Fruit fly (Drosophila melanogaster) whole organism, embryonic: ENCODE data around the gene CG46427.

Experiments
- B-H2 ChIP-seq: fragments of 200-800 bp; sonication (Bioruptor generic); optimal IDR thresholded peaks from 2 replicates; lab custom pipeline; 2018; ENCODE audit warnings: missing biosample characterization, mild to moderate bottlenecking, missing genetic modification characterization
- Bgb ChIP-seq: fragments of 200-800 bp; sonication (Bioruptor generic); IDR thresholded peaks from 2 replicates; pipeline ENCODE4 v1.3.6; 2022; ENCODE audit warnings: missing biosample characterization, missing genetic modification characterization; ENCODE audit not compliant: partially characterized antibody
- CG11093 ChIP-seq: fragments of 200-800 bp; sonication (Bioruptor generic); IDR thresholded peaks from 3 replicates; pipeline ENCODE4 v1.3.6; 2022; ENCODE audit warnings: missing biosample characterization, missing genetic modification characterization
- CG12104 ChIP-seq: fragments of 200-800 bp; sonication (Bioruptor generic); optimal IDR thresholded peaks from 3 replicates; lab custom pipeline; 2016; ENCODE audit warnings: missing biosample characterization, missing genetic modification characterization
- CG13287 ChIP-seq: fragments of 200-800 bp; sonication (Bioruptor generic); IDR thresholded peaks from 2 replicates; pipeline ENCODE4 v1.3.6; 2022; ENCODE audit warnings: missing biosample characterization, missing genetic modification characterization; ENCODE audit not compliant: partially characterized antibody
- CG13894 ChIP-seq: fragments of 200-800 bp; sonication (Bioruptor generic); optimal IDR thresholded peaks from 3 replicates; lab custom pipeline; 2018; ENCODE audit warnings: missing biosample characterization, mild to moderate bottlenecking, missing genetic modification characterization, moderate library complexity
- CG17612 ChIP-seq: fragments of 200-800 bp; sonication (Bioruptor generic); IDR thresholded peaks from 2 replicates; pipeline ENCODE4 v1.3.6; 2022; ENCODE audit warnings: missing biosample characterization, missing genetic modification characterization
- CG32532 ChIP-seq: fragments of 200-800 bp; sonication (Bioruptor generic); IDR thresholded peaks from 2 replicates; pipeline ENCODE4 v1.3.6; 2022; ENCODE audit warnings: missing biosample characterization, missing genetic modification characterization
- CG34376 ChIP-seq: fragments of 200-800 bp; sonication (Bioruptor generic); optimal IDR thresholded peaks from 2 replicates; lab custom pipeline; 2018; ENCODE audit warnings: missing biosample characterization, mild to moderate bottlenecking, missing genetic modification characterization
- CG34422 ChIP-seq: fragments of 200-800 bp; sonication (Bioruptor generic); IDR thresholded peaks from 3 replicates; pipeline ENCODE4 v1.3.6; 2022; ENCODE audit warnings: missing biosample characterization, missing genetic modification characterization
- CG4404 ChIP-seq: fragments of 200-800 bp; sonication (Bioruptor generic); IDR thresholded peaks from 2 replicates; pipeline ENCODE4 v1.3.6; 2022; ENCODE audit warnings: missing biosample characterization, missing genetic modification characterization
- CG7372 ChIP-seq: fragments of 200-800 bp; sonication (Bioruptor generic); IDR thresholded peaks from 2 replicates; pipeline ENCODE4 v1.3.6; 2022; ENCODE audit warnings: missing biosample characterization, missing genetic modification characterization
- CG7987 ChIP-seq: fragments of 200-800 bp; sonication (Bioruptor generic); optimal IDR thresholded peaks from 2 replicates; lab custom pipeline; 2018; ENCODE audit warnings: missing biosample characterization, mild to moderate bottlenecking, missing genetic modification characterization, moderate library complexity
- CG8089 ChIP-seq: fragments of 200-800 bp; sonication (Bioruptor generic); optimal IDR thresholded peaks from 3 replicates; lab custom pipeline; 2016; ENCODE audit warnings: missing biosample characterization, missing genetic modification characterization
- CG8290 ChIP-seq, 3 experiments: fragments of 200-800 bp; sonication (Bioruptor generic); optimal IDR thresholded peaks; 2 replicates each; lab custom pipeline; 2016 to 2019; ENCODE audit warnings: missing biosample characterization in 3 of 3, missing genetic modification characterization in 3 of 3, mild to moderate bottlenecking in 2 of 3, moderate library complexity in 1 of 3
- CkIIα-i1 ChIP-seq: fragments of 200-800 bp; sonication (Bioruptor generic); IDR thresholded peaks from 2 replicates; pipeline ENCODE4 v1.3.6; 2022; ENCODE audit warnings: missing biosample characterization, missing genetic modification characterization
- Deaf1 ChIP-seq: fragments of 200-800 bp; optimal IDR thresholded peaks from 3 replicates; lab custom pipeline; 2019; ENCODE audit warnings: missing biosample characterization, mild to moderate bottlenecking, missing genetic modification characterization, moderate library complexity
- Dll ChIP-seq: fragments of 200-800 bp; sonication (Bioruptor generic); IDR thresholded peaks from 4 replicates; pipeline ENCODE4 v1.3.6; 2022; ENCODE audit warnings: missing biosample characterization, missing genetic modification characterization; ENCODE audit not compliant: partially characterized antibody
- Ets65A ChIP-seq: fragments of 200-800 bp; sonication (Bioruptor generic); peaks from one replicate; lab custom pipeline; 2016; ENCODE audit warnings: missing biosample characterization, missing genetic modification characterization
- GATAe ChIP-seq: fragments of 200-800 bp; sonication (Bioruptor generic); conservative IDR thresholded peaks from 2 replicates; pipeline ENCODE4 v1.3.6; 2022; ENCODE audit warnings: missing biosample characterization, missing genetic modification characterization
- Gug ChIP-seq: fragments of 200-800 bp; sonication (Bioruptor generic); IDR thresholded peaks from 4 replicates; pipeline ENCODE4 v1.3.6; 2022; ENCODE audit warnings: missing biosample characterization, missing genetic modification characterization
- HLH4C ChIP-seq: fragments of 200-800 bp; sonication (Bioruptor generic); IDR thresholded peaks from 3 replicates; pipeline ENCODE4 v1.3.6; 2022; ENCODE audit warnings: missing biosample characterization, missing genetic modification characterization; ENCODE audit not compliant: partially characterized antibody
- Hr78 ChIP-seq, 2 experiments: fragments of 200-800 bp in 1 of 2; fragments of >200 bp in 1 of 2; sonication (Bioruptor generic) in 1 of 2; optimal IDR thresholded peaks; 2 replicates each; lab custom pipeline; 2017 to 2019; ENCODE audit warnings: missing biosample characterization in 2 of 2, missing genetic modification characterization in 2 of 2, mild to moderate bottlenecking in 1 of 2, moderate library complexity in 1 of 2
- Mrtf ChIP-seq: fragments of 200-800 bp; sonication (Bioruptor generic); IDR thresholded peaks from 3 replicates; pipeline ENCODE4 v1.3.6; 2022; ENCODE audit warnings: missing biosample characterization, missing genetic modification characterization
- Nf-YA ChIP-seq: fragments of 200-800 bp; sonication (Bioruptor generic); IDR thresholded peaks from 2 replicates; pipeline ENCODE4 v1.3.6; 2022; ENCODE audit warnings: missing biosample characterization, missing genetic modification characterization
- Scr ChIP-seq: fragments of 200-800 bp; sonication (Bioruptor generic); IDR thresholded peaks from 2 replicates; pipeline ENCODE4 v1.3.6; 2022; ENCODE audit warnings: missing biosample characterization, missing genetic modification characterization; ENCODE audit not compliant: partially characterized antibody
- abd-A ChIP-seq: fragments of 200-800 bp; sonication (Bioruptor generic); optimal IDR thresholded peaks from 3 replicates; lab custom pipeline; 2019; ENCODE audit warnings: missing biosample characterization, mild to moderate bottlenecking, missing genetic modification characterization, moderate library complexity
- bbx ChIP-seq: fragments of 200-800 bp; sonication (Bioruptor generic); IDR thresholded peaks from 2 replicates; pipeline ENCODE4 v1.3.6; 2022; ENCODE audit warnings: missing biosample characterization, missing genetic modification characterization; ENCODE audit not compliant: partially characterized antibody
- cg ChIP-seq: fragments of 200-800 bp; sonication (Bioruptor generic); optimal IDR thresholded peaks from 3 replicates; lab custom pipeline; 2019; ENCODE audit warnings: missing biosample characterization, mild to moderate bottlenecking, missing genetic modification characterization, moderate library complexity
- chinmo ChIP-seq: fragments of 200-800 bp; sonication (Bioruptor generic); IDR thresholded peaks from 4 replicates; pipeline ENCODE4 v1.3.6; 2022; ENCODE audit warnings: missing biosample characterization, missing genetic modification characterization; ENCODE audit not compliant: partially characterized antibody
- corto ChIP-seq: fragments of 200-800 bp; sonication (Bioruptor generic); optimal IDR thresholded peaks from 2 replicates; lab custom pipeline; 2016; ENCODE audit warnings: missing biosample characterization, mild to moderate bottlenecking, missing genetic modification characterization, moderate library complexity
- crol ChIP-seq: fragments of 200-800 bp; sonication (Bioruptor generic); IDR thresholded peaks from 2 replicates; pipeline ENCODE4 v1.3.6; 2022; ENCODE audit warnings: missing biosample characterization, missing genetic modification characterization
- exex ChIP-seq: fragments of 200-800 bp; sonication (Bioruptor generic); optimal IDR thresholded peaks from 4 replicates; lab custom pipeline; 2018; ENCODE audit warnings: missing biosample characterization, mild to moderate bottlenecking, missing genetic modification characterization, moderate library complexity
- eyg ChIP-seq: fragments of 200-800 bp; sonication (Bioruptor generic); optimal IDR thresholded peaks from 3 replicates; lab custom pipeline; 2016; ENCODE audit warnings: missing biosample characterization, missing genetic modification characterization
- ftz-f1 ChIP-seq: fragments of 200-800 bp; sonication (Bioruptor generic); optimal IDR thresholded peaks from 2 replicates; lab custom pipeline; 2016; ENCODE audit warnings: missing biosample characterization, missing genetic modification characterization
- grn ChIP-seq: fragments of 200-800 bp; sonication (Bioruptor generic); optimal IDR thresholded peaks from 3 replicates; lab custom pipeline; 2017; ENCODE audit warnings: missing biosample characterization, missing genetic modification characterization
- gsb-n ChIP-seq: fragments of 200-800 bp; sonication (Bioruptor generic); optimal IDR thresholded peaks from 3 replicates; lab custom pipeline; 2018; ENCODE audit warnings: missing biosample characterization, mild to moderate bottlenecking, missing genetic modification characterization
- hth ChIP-seq: fragments of >200 bp; optimal IDR thresholded peaks from 2 replicates; lab custom pipeline; 2017; ENCODE audit warnings: inconsistent platforms
- rib ChIP-seq: fragments of 200-800 bp; sonication (Bioruptor generic); IDR thresholded peaks from 2 replicates; pipeline ENCODE4 v1.3.6; 2022; ENCODE audit warnings: missing biosample characterization, missing genetic modification characterization
- sd ChIP-seq: fragments of 200-800 bp; sonication (Bioruptor generic); optimal IDR thresholded peaks from 3 replicates; lab custom pipeline; 2018; ENCODE audit warnings: missing biosample characterization, mild to moderate bottlenecking, missing genetic modification characterization, moderate library complexity
- sens ChIP-seq: fragments of 200-800 bp; sonication (Bioruptor generic); peaks from one replicate; lab custom pipeline; 2016; ENCODE audit warnings: missing biosample characterization, missing genetic modification characterization
- shn ChIP-seq: fragments of 200-800 bp; sonication (Bioruptor generic); optimal IDR thresholded peaks from 3 replicates; lab custom pipeline; 2016; ENCODE audit warnings: missing biosample characterization, missing genetic modification characterization
- sug ChIP-seq: fragments of 200-800 bp; optimal IDR thresholded peaks from 2 replicates; lab custom pipeline; 2019; ENCODE audit warnings: missing biosample characterization, mild to moderate bottlenecking, missing genetic modification characterization, moderate library complexity
- tna ChIP-seq: fragments of 200-800 bp; sonication (Bioruptor generic); IDR thresholded peaks from 2 replicates; pipeline ENCODE4 v1.3.6; 2022; ENCODE audit warnings: missing biosample characterization, missing genetic modification characterization; ENCODE audit not compliant: partially characterized antibody

Gene CG46427

dm6 chr3R:12448344-12448743 is 9.4 kb upstream of the CG46427 start:
- no peak for TF ChIP-seq shn (GFP tag; lab: Kevin White, UChicago)
- TF ChIP-seq Ets65A (GFP tag; lab: Kevin White, UChicago) = peak; percentile 92

DNA sequence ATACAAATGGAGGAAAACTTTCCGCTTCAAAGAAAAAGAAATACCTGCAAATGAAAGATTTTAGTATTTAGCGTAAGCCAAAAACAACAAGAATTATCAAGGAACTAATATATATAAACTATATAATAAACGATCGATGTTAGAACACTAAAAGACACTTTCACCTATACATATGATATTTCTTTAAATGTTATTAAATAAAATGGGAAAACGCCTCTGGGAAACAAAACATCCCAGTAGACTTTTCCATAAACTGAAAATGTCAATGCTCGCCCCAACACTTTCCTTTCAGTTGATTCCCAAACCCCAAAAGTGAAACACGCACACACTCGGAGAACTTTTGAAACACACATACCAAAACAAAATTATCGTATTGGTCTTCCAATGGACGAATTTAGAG is 8.4 kb upstream of the CG46427 start, which contains the start of gene vrs:
vrs (plus strand) TSS at position 301 of the 400 bp plus-strand sequence.
- TF ChIP-seq CG11093 (GFP tag; lab: Robert Waterston, UW) (no peak), hth (lab: Kevin White, UChicago) (no peak), crol (no peak), CG17612 (GFP tag; lab: Robert Waterston, UW) (no peak), eyg (GFP tag; lab: Kevin White, UChicago) (no peak), CG8089 (GFP tag; lab: Kevin White, UChicago) (no peak), rib (GFP tag; lab: Robert Waterston, UW) (no peak), CG12104 (GFP tag; lab: Kevin White, UChicago) (no peak), sens (no peak), Dll (GFP tag; lab: Robert Waterston, UW) (no peak)

DNA sequence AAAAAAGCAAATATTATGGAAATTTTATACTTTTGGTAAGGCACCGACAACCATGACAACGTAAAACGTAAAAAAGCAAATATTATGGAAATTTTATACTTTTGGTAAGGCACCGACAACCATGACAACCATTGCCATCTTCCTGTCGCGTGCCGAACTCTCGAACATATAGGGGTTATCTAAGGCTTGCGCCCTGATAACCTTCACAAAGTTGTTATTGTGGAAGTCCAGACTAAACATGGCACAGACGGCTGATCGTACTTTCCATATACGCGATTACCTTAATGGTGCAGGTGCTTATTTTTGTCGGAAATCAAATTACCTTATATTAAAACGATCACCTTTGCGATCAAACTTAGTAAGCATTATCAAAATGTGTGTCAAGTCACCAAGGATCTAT is 6.5 kb upstream of the CG46427 start:
- TF ChIP-seq exex (peak; percentile 12), CG32532 (GFP tag; lab: Robert Waterston, UW) (no peak), CG7987 (peak; percentile 29), CkIIα-i1 (GFP tag; lab: Robert Waterston, UW) (no peak)

dm6 chr3R:12443769-12444168 is 4.8 kb upstream of the CG46427 start:
- TF ChIP-seq CG34422 (GFP tag; lab: Robert Waterston, UW) (peak; percentile 19; the same call in 1 of the 3 replicates), Nf-YA (GFP tag; lab: Robert Waterston, UW) (no peak), chinmo (peak; percentile 89; the same call in 3 of the 4 replicates), Hr78 (GFP tag; optimal IDR thresholded peaks at IDR 0.05; lab: Kevin White, UChicago) (peak in 1 of 2 experiments; percentile 12), B-H2 (peak; percentile 49), CG8290 (GFP tag; optimal IDR thresholded peaks at IDR 0.05; lab: Kevin White, UChicago) (no peak), CG8290 (tag; optimal IDR thresholded peaks at IDR 0.05; lab: Kevin White, UChicago) (peak in 1 of 2 experiments; percentile 28), Scr (GFP tag; lab: Robert Waterston, UW) (0 out of 2 replicates have a peak, but pooled peaks have one; percentile 12), ftz-f1 (peak; percentile 27), GATAe (0 out of 2 replicates have a peak, but pooled peaks have one; percentile 29), CG4404 (GFP tag; lab: Robert Waterston, UW) (no peak), bbx (GFP tag; lab: Robert Waterston, UW) (0 out of 2 replicates have a peak, but pooled peaks have one; percentile 6), tna (GFP tag; lab: Robert Waterston, UW) (0 out of 2 replicates have a peak, but pooled peaks have one; percentile 37), Bgb (peak; percentile 20; the same call in 1 of the 2 replicates), CG13894 (tag; lab: Kevin White, UChicago) (peak; percentile 30), Gug (GFP tag; lab: Robert Waterston, UW) (no peak), CG7372 (GFP tag; lab: Robert Waterston, UW) (no peak), gsb-n (tag; lab: Kevin White, UChicago) (no peak), CG13287 (GFP tag; lab: Robert Waterston, UW) (peak; percentile 14; the same call in 1 of the 2 replicates), grn (GFP tag; lab: Kevin White, UChicago) (peak; percentile 55), abd-A (tag; lab: Kevin White, UChicago) (peak; percentile 48), Deaf1 (tag; lab: Kevin White, UChicago) (peak; percentile 60), corto (GFP tag; lab: Kevin White, UChicago) (peak; percentile 8), HLH4C (GFP tag; lab: Robert Waterston, UW) (0 out of 3 replicates have a peak, but pooled peaks have one; percentile 19), sug (tag; lab: Kevin White, UChicago) (peak; percentile 20), sd (tag; lab: Kevin White, UChicago) (peak; percentile 4), cg (GFP tag; lab: Kevin White, UChicago) (peak; percentile 68), CG34376 (GFP tag; lab: Kevin White, UChicago) (peak; percentile 63), exex (peak; percentile 95), Mrtf (GFP tag; lab: Robert Waterston, UW) (no peak)
